Fruit fly (Drosophila melanogaster): ENCODE measurements around the gene Ada.

Gene Ada

DNA sequence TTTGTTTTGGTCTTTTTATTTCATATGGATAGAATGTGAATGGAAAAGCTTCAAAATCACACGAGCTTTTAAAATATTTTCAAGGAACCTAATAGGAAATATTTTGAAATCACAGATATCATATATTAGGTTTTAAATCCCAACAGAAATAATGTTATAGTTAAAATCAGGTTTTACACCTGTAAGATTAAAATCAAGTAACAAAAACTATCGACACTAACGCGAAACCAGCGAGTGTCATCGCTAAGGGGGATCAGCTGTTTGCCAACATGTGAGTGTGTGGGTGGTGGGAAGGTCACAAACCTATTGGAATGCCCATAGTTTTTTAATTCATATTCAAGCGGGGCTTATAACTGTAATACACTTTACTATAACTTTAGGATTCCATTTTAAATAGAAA is 26.3 kb upstream of the Ada start, which contains the start of gene hyx (continued):
- TF ChIP-seq HLH4C (GFP tag; IDR thresholded peaks at IDR 0.05; ENCODE audit: partially characterized antibody) (peak; percentile 65; the same call in 2 of the 3 replicates), CG14860 (GFP tag; IDR thresholded peaks at IDR 0.05; ENCODE audit: partially characterized antibody) (peak; percentile 58), chn (GFP tag; optimal IDR thresholded peaks at IDR 0.05) (peak; percentile 70), Dp (GFP tag; optimal IDR thresholded peaks at IDR 0.05) (no peak), CG7987 (GFP tag; optimal IDR thresholded peaks at IDR 0.05) (peak; percentile 11), schlank (tag; optimal IDR thresholded peaks at IDR 0.05) (no peak), CG2678 (tag; optimal IDR thresholded peaks at IDR 0.05) (no peak), CG15011 (GFP tag; optimal IDR thresholded peaks at IDR 0.05) (no peak), ac (GFP tag; optimal IDR thresholded peaks at IDR 0.05) (no peak), CG9876 (GFP tag; optimal IDR thresholded peaks at IDR 0.05) (no peak), Dll (GFP tag; IDR thresholded peaks at IDR 0.05; ENCODE audit: partially characterized antibody) (peak; percentile 93), vnd (GFP tag; IDR thresholded peaks at IDR 0.05; ENCODE audit: partially characterized antibody) (peak; percentile 66), Fer1 (GFP tag; optimal IDR thresholded peaks at IDR 0.05) (peak; percentile 61), CG14441 (GFP tag; IDR thresholded peaks at IDR 0.05) (0 out of 2 replicates have a peak, but pooled peaks have one; percentile 29), Rfx (GFP tag; IDR thresholded peaks at IDR 0.05) (peak; percentile 73), sima (GFP tag; optimal IDR thresholded peaks at IDR 0.05) (no peak), CG12071 (GFP tag; optimal IDR thresholded peaks at IDR 0.05) (peak; percentile 9), Sry-β (GFP tag; optimal IDR thresholded peaks at IDR 0.05) (peak; percentile 14), Pdp1 (GFP tag; optimal IDR thresholded peaks at IDR 0.05) (peak in 1 of 2 experiments; percentile 41), Bteb2 (GFP tag; optimal IDR thresholded peaks at IDR 0.05) (peak; percentile 41), aop (GFP tag; IDR thresholded peaks at IDR 0.05) (no peak), BtbVII (GFP tag; optimal IDR thresholded peaks at IDR 0.05) (no peak), wor (GFP tag; IDR thresholded peaks at IDR 0.05) (no peak), CG8924 (tag; optimal IDR thresholded peaks at IDR 0.05) (peak; percentile 56), Ptx1 (GFP tag; IDR thresholded peaks at IDR 0.05) (peak; percentile 48), CG17385 (GFP tag; optimal IDR thresholded peaks at IDR 0.05) (peak; percentile 38), hbn (GFP tag; IDR thresholded peaks at IDR 0.05; ENCODE audit: partially characterized antibody) (peak; percentile 84), cato (GFP tag; optimal IDR thresholded peaks at IDR 0.05; ENCODE audit: borderline replicate concordance) (no peak), CG32772 (GFP tag; IDR thresholded peaks at IDR 0.05) (no peak), CoRest (tag; optimal IDR thresholded peaks at IDR 0.05) (peak; percentile 43), Ets65A (GFP tag) (no peak), CG12769 (tag; optimal IDR thresholded peaks at IDR 0.05) (peak; percentile 61), zfh1 (GFP tag; IDR thresholded peaks at IDR 0.05) (no peak), CG2116 (GFP tag; optimal IDR thresholded peaks at IDR 0.05) (no peak), CG15479 (GFP tag; optimal IDR thresholded peaks at IDR 0.05) (no peak), Sox100B (GFP tag; optimal IDR thresholded peaks at IDR 0.05) (no peak), CG10543 (GFP tag; optimal IDR thresholded peaks at IDR 0.05) (peak; percentile 29), CG12219 (GFP tag; optimal IDR thresholded peaks at IDR 0.05) (peak; percentile 29), insv (GFP tag; optimal IDR thresholded peaks at IDR 0.05) (peak in 1 of 2 experiments; percentile 22), mirr (GFP tag; optimal IDR thresholded peaks at IDR 0.05) (peak; percentile 16), CG9215 (GFP tag; IDR thresholded peaks at IDR 0.05) (no peak), CG4617 (GFP tag; optimal IDR thresholded peaks at IDR 0.05; ENCODE audit: borderline replicate concordance) (no peak), CG3065 (GFP tag; optimal IDR thresholded peaks at IDR 0.05) (no peak), twi (tag; optimal IDR thresholded peaks at IDR 0.05) (peak; percentile 20), CG4328 (GFP tag; optimal IDR thresholded peaks at IDR 0.05) (no peak), caup (GFP tag; optimal IDR thresholded peaks at IDR 0.05; ENCODE audit: severe bottlenecking) (peak; percentile 29), Abd-B (GFP tag; optimal IDR thresholded peaks at IDR 0.05) (no peak), CG34376 (GFP tag; optimal IDR thresholded peaks at IDR 0.05) (peak; percentile 31), CG13894 (tag; optimal IDR thresholded peaks at IDR 0.05) (peak; percentile 59), pita (GFP tag; optimal IDR thresholded peaks at IDR 0.05) (no peak)
